Fruit fly (Drosophila melanogaster) whole organism, embryonic: ENCODE data around the gene CG11898.

ENCODE experiments used
- CG10209 ChIP-seq: fragments of 200-800 bp; sonication (Bioruptor generic); optimal IDR thresholded peaks from 3 replicates; lab custom pipeline; 2017; ENCODE audit warnings: missing biosample characterization, mild to moderate bottlenecking, missing genetic modification characterization, missing genetic modification reagents
- CG10654 ChIP-seq: fragments of 200-800 bp; sonication (Bioruptor generic); optimal IDR thresholded peaks from 2 replicates; lab custom pipeline; 2016; ENCODE audit warnings: missing biosample characterization, missing genetic modification characterization
- CG11093 ChIP-seq: fragments of 200-800 bp; sonication (Bioruptor generic); IDR thresholded peaks from 3 replicates; pipeline ENCODE4 v1.3.6; 2022; ENCODE audit warnings: missing biosample characterization, missing genetic modification characterization
- CG11504 ChIP-seq: fragments of 200-800 bp; sonication (Bioruptor generic); optimal IDR thresholded peaks from 3 replicates; lab custom pipeline; 2019; ENCODE audit warnings: missing biosample characterization, mild to moderate bottlenecking, missing genetic modification characterization, moderate library complexity
- CG11723 ChIP-seq: fragments of 200-800 bp; sonication (Bioruptor generic); optimal IDR thresholded peaks from 2 replicates; lab custom pipeline; 2017; ENCODE audit warnings: missing biosample characterization, mild to moderate bottlenecking, missing genetic modification characterization
- CG13624 ChIP-seq: fragments of 200-800 bp; sonication (Bioruptor generic); optimal IDR thresholded peaks from 2 replicates; lab custom pipeline; 2016; ENCODE audit warnings: missing biosample characterization, missing genetic modification characterization
- CG14014 ChIP-seq: fragments of 200-800 bp; sonication (Bioruptor generic); IDR thresholded peaks from 2 replicates; pipeline ENCODE4 v1.3.6; 2022; ENCODE audit warnings: missing biosample characterization, missing genetic modification characterization
- CG14710 ChIP-seq: fragments of 200-800 bp; sonication (Bioruptor generic); optimal IDR thresholded peaks from 3 replicates; lab custom pipeline; 2019; ENCODE audit warnings: missing biosample characterization, mild to moderate bottlenecking, missing genetic modification characterization, moderate library complexity
- CG16863 ChIP-seq: fragments of 200-800 bp; sonication (Bioruptor generic); optimal IDR thresholded peaks from 3 replicates; lab custom pipeline; 2016; ENCODE audit warnings: missing biosample characterization, missing genetic modification characterization
- CG17328 ChIP-seq: fragments of 200-800 bp; sonication (Bioruptor generic); IDR thresholded peaks from 2 replicates; pipeline ENCODE4 v1.3.6; 2022; ENCODE audit warnings: missing biosample characterization, missing genetic modification characterization
- CG18476 ChIP-seq: fragments of 200-800 bp; sonication (Bioruptor generic); optimal IDR thresholded peaks from 2 replicates; lab custom pipeline; 2016; ENCODE audit warnings: missing biosample characterization, mild to moderate bottlenecking, missing genetic modification characterization
- CG2712 ChIP-seq: fragments of 200-800 bp; optimal IDR thresholded peaks from 3 replicates; lab custom pipeline; 2019; ENCODE audit warnings: missing biosample characterization, mild to moderate bottlenecking, missing genetic modification characterization, moderate library complexity
- CG3065 ChIP-seq: fragments of 200-800 bp; sonication (Bioruptor generic); optimal IDR thresholded peaks from 2 replicates; lab custom pipeline; 2016; ENCODE audit warnings: missing biosample characterization, missing genetic modification characterization
- CG31224 ChIP-seq: fragments of 200-800 bp; sonication (Bioruptor generic); IDR thresholded peaks from 2 replicates; pipeline ENCODE4 v1.3.6; 2022; ENCODE audit warnings: missing biosample characterization, missing genetic modification characterization
- CG31388 ChIP-seq: fragments of 200-800 bp; sonication (Bioruptor generic); optimal IDR thresholded peaks from 2 replicates; lab custom pipeline; 2016; ENCODE audit warnings: missing biosample characterization, missing genetic modification characterization
- CG6689 ChIP-seq: fragments of 200-800 bp; sonication (Bioruptor generic); IDR thresholded peaks from 2 replicates; pipeline ENCODE4 v1.3.6; 2022; ENCODE audit warnings: missing biosample characterization, missing genetic modification characterization
- CG7372 ChIP-seq: fragments of 200-800 bp; sonication (Bioruptor generic); IDR thresholded peaks from 2 replicates; pipeline ENCODE4 v1.3.6; 2022; ENCODE audit warnings: missing biosample characterization, missing genetic modification characterization
- CG7556 ChIP-seq: fragments of 200-800 bp; sonication (Bioruptor generic); optimal IDR thresholded peaks from 2 replicates; lab custom pipeline; 2017; ENCODE audit warnings: missing biosample characterization, mild to moderate bottlenecking, missing genetic modification characterization
- CG8290 ChIP-seq, 3 experiments: fragments of 200-800 bp; sonication (Bioruptor generic); optimal IDR thresholded peaks; 2 replicates each; lab custom pipeline; 2016 to 2019; ENCODE audit warnings: missing biosample characterization in 3 of 3, missing genetic modification characterization in 3 of 3, mild to moderate bottlenecking in 2 of 3, moderate library complexity in 1 of 3
- CG9876 ChIP-seq: fragments of 200-800 bp; sonication (Bioruptor generic); optimal IDR thresholded peaks from 2 replicates; lab custom pipeline; 2016; ENCODE audit warnings: missing biosample characterization, missing genetic modification characterization
- CHES-1-like ChIP-seq: fragments of 200-800 bp; sonication (Bioruptor generic); optimal IDR thresholded peaks from 2 replicates; lab custom pipeline; 2016; ENCODE audit warnings: missing biosample characterization, missing genetic modification characterization
- CTCF ChIP-seq: fragments of 200-800 bp; sonication (Bioruptor generic); optimal IDR thresholded peaks from 2 replicates; lab custom pipeline; 2017; ENCODE audit warnings: missing biosample characterization, mild to moderate bottlenecking, missing genetic modification characterization, moderate library complexity
- H2.0 ChIP-seq: fragments of 200-800 bp; sonication (Bioruptor generic); IDR thresholded peaks from 2 replicates; pipeline ENCODE4 v1.3.6; 2022; ENCODE audit warnings: missing biosample characterization, missing genetic modification characterization
- HLH3B ChIP-seq: fragments of 200-800 bp; sonication (Bioruptor generic); IDR thresholded peaks from 2 replicates; pipeline ENCODE4 v1.3.6; 2022; ENCODE audit warnings: missing biosample characterization, missing genetic modification characterization
- Lpt ChIP-seq: fragments of >200 bp; optimal IDR thresholded peaks from 2 replicates; lab custom pipeline; 2018; ENCODE audit warnings: missing biosample characterization, missing genetic modification characterization
- Mad ChIP-seq: fragments of 200-800 bp; sonication (Bioruptor generic); optimal IDR thresholded peaks from 2 replicates; lab custom pipeline; 2016; ENCODE audit warnings: missing biosample characterization, missing genetic modification characterization
- PHDP ChIP-seq: fragments of 200-800 bp; sonication (Bioruptor generic); optimal IDR thresholded peaks from 3 replicates; lab custom pipeline; 2018; ENCODE audit warnings: missing biosample characterization, mild to moderate bottlenecking, missing genetic modification characterization, moderate library complexity
- Ssrp ChIP-seq: fragments of 200-800 bp; sonication (Bioruptor generic); optimal IDR thresholded peaks from 2 replicates; lab custom pipeline; 2018; ENCODE audit warnings: missing biosample characterization, mild to moderate bottlenecking, missing genetic modification characterization, moderate library complexity
- TFAM ChIP-seq: fragments of 200-800 bp; sonication (Bioruptor generic); optimal IDR thresholded peaks from 2 replicates; lab custom pipeline; 2017; ENCODE audit warnings: missing biosample characterization, missing genetic modification characterization, inconsistent platforms
- al ChIP-seq: fragments of 200-800 bp; sonication (Bioruptor generic); IDR thresholded peaks from 2 replicates; pipeline ENCODE4 v1.3.6; 2022; ENCODE audit warnings: missing biosample characterization, missing genetic modification characterization
- bowl ChIP-seq: fragments of 200-800 bp; sonication (Bioruptor generic); IDR thresholded peaks from 2 replicates; pipeline ENCODE4 v1.3.6; 2022; ENCODE audit warnings: missing biosample characterization, missing genetic modification characterization
- caup ChIP-seq: fragments of 200-800 bp; sonication (Bioruptor generic); optimal IDR thresholded peaks from 3 replicates; lab custom pipeline; 2017; ENCODE audit warnings: missing biosample characterization, mild to moderate bottlenecking, missing genetic modification characterization, moderate library complexity; ENCODE audit not compliant: severe bottlenecking
- chinmo ChIP-seq: fragments of 200-800 bp; sonication (Bioruptor generic); IDR thresholded peaks from 4 replicates; pipeline ENCODE4 v1.3.6; 2022; ENCODE audit warnings: missing biosample characterization, missing genetic modification characterization; ENCODE audit not compliant: partially characterized antibody
- dmrt99B ChIP-seq: fragments of 200-800 bp; sonication (Bioruptor generic); optimal IDR thresholded peaks from 2 replicates; lab custom pipeline; 2018; ENCODE audit warnings: missing biosample characterization, mild to moderate bottlenecking, missing genetic modification characterization, moderate library complexity
- gem ChIP-seq: fragments of 200-800 bp; sonication (Bioruptor generic); optimal IDR thresholded peaks from 2 replicates; lab custom pipeline; 2019; ENCODE audit warnings: missing biosample characterization, mild to moderate bottlenecking, missing genetic modification characterization, moderate library complexity
- kah ChIP-seq: fragments of 200-800 bp; sonication (Bioruptor generic); optimal IDR thresholded peaks from 2 replicates; lab custom pipeline; 2018; ENCODE audit warnings: missing biosample characterization, mild to moderate bottlenecking, missing genetic modification characterization
- oc ChIP-seq: fragments of 200-800 bp; sonication (Bioruptor generic); optimal IDR thresholded peaks from 2 replicates; lab custom pipeline; 2018; ENCODE audit warnings: missing biosample characterization, mild to moderate bottlenecking, missing genetic modification characterization, moderate library complexity
- p53 ChIP-seq: fragments of 200-800 bp; sonication (Bioruptor generic); optimal IDR thresholded peaks from 2 replicates; lab custom pipeline; 2016; ENCODE audit warnings: missing biosample characterization, missing genetic modification characterization
- phol ChIP-seq: fragments of 200-800 bp; sonication (Bioruptor generic); optimal IDR thresholded peaks from 3 replicates; lab custom pipeline; 2018; ENCODE audit warnings: missing biosample characterization, mild to moderate bottlenecking, missing genetic modification characterization, moderate library complexity
- pnt ChIP-seq: fragments of 200-800 bp; sonication (Bioruptor generic); optimal IDR thresholded peaks from 3 replicates; lab custom pipeline; 2016; ENCODE audit warnings: missing biosample characterization, missing genetic modification characterization
- pros ChIP-seq: fragments of 200-800 bp; sonication (Bioruptor generic); optimal IDR thresholded peaks from 3 replicates; lab custom pipeline; 2019; ENCODE audit warnings: missing biosample characterization, mild to moderate bottlenecking, missing genetic modification characterization, moderate library complexity
- ro ChIP-seq: fragments of 200-800 bp; sonication (Bioruptor generic); IDR thresholded peaks from 2 replicates; pipeline ENCODE4 v1.3.6; 2022; ENCODE audit warnings: missing biosample characterization, missing genetic modification characterization
- sc ChIP-seq, 3 experiments: fragments of >200 bp in 2 of 3; fragments of 200-800 bp in 1 of 3; sonication (Bioruptor generic) in 1 of 3; optimal IDR thresholded peaks; 2 replicates in 2 of 3; 3 replicates in 1 of 3; lab custom pipeline; 2017; ENCODE audit warnings: mild to moderate bottlenecking in 1 of 3, missing biosample characterization in 1 of 3, missing genetic modification characterization in 1 of 3, missing genetic modification reagents in 1 of 3
- seq ChIP-seq: fragments of 200-800 bp; sonication (Bioruptor generic); IDR thresholded peaks from 2 replicates; pipeline ENCODE4 v1.3.6; 2022; ENCODE audit warnings: missing biosample characterization, missing genetic modification characterization
- sim ChIP-seq: fragments of 200-800 bp; sonication (Bioruptor generic); IDR thresholded peaks from 2 replicates; pipeline ENCODE4 v1.3.6; 2022; ENCODE audit warnings: missing biosample characterization, missing genetic modification characterization
- so ChIP-seq: fragments of 200-800 bp; sonication (Bioruptor generic); IDR thresholded peaks from 3 replicates; pipeline ENCODE4 v1.3.6; 2022; ENCODE audit warnings: missing biosample characterization, missing genetic modification characterization
- sob ChIP-seq: fragments of 200-800 bp; sonication (Bioruptor generic); IDR thresholded peaks from 2 replicates; pipeline ENCODE4 v1.3.6; 2022; ENCODE audit warnings: missing biosample characterization, missing genetic modification characterization
- vnd ChIP-seq: fragments of 200-800 bp; sonication (Bioruptor generic); IDR thresholded peaks from 3 replicates; pipeline ENCODE4 v1.3.6; 2022; ENCODE audit warnings: missing biosample characterization, missing genetic modification characterization; ENCODE audit not compliant: partially characterized antibody
- wek ChIP-seq: fragments of 200-800 bp; sonication (Bioruptor generic); optimal IDR thresholded peaks from 3 replicates; lab custom pipeline; 2018; ENCODE audit warnings: missing biosample characterization, mild to moderate bottlenecking, missing genetic modification characterization, moderate library complexity
- zen ChIP-seq: fragments of 200-800 bp; sonication (Bioruptor generic); optimal IDR thresholded peaks from 3 replicates; lab custom pipeline; 2018; ENCODE audit warnings: missing biosample characterization, mild to moderate bottlenecking, missing genetic modification characterization, moderate library complexity

CG11898 gene

DNA sequence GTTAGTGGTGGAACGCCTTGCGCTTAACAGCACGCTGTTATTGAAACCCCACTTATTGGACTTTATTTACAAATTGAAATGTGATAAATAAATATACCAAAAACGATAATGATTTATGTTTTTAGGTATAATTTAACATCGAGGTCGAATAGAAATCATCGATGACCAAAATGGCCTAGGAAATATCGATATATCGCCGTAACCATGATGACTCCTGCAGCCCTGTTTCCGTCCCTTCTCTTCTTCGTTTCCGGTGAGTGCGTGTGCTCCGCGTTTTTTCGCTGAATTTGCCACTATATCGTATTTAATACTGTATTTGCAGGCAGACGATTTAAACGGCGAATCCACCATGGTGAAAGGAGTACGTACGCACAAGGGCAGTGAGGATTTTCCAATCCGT, 54.5 kb downstream of the CG11898 start, which contains the start of gene eEF1gamma (continued):
- peak; percentile 91 for TF ChIP-seq HLH3B (GFP tag; lab: Robert Waterston, UW)
- peak; percentile 89 for TF ChIP-seq CG18476
- TF ChIP-seq CG2712: peak; percentile 91
- peak; percentile 96 for TF ChIP-seq so (GFP tag; lab: Robert Waterston, UW)
- TF ChIP-seq sc (optimal IDR thresholded peaks at IDR 0.05; lab: Kevin White, UChicago): no peak
- TF ChIP-seq sc (GFP tag; optimal IDR thresholded peaks at IDR 0.05; lab: Kevin White, UChicago): peak; percentile 92
- peak; percentile 93 for TF ChIP-seq p53 (GFP tag; lab: Kevin White, UChicago)
- peak; percentile 84 for TF ChIP-seq gem
- peak; percentile 99 for TF ChIP-seq caup (GFP tag; lab: Kevin White, UChicago)
- peak; percentile 97 for TF ChIP-seq CG17328 (GFP tag; lab: Robert Waterston, UW)
- peak; percentile 97 for TF ChIP-seq sob (GFP tag; lab: Robert Waterston, UW)
- no peak for TF ChIP-seq Lpt (GFP tag; lab: Kevin White, UChicago)
- TF ChIP-seq CG10209 (GFP tag; lab: Kevin White, UChicago): peak; percentile 96
- TF ChIP-seq CG11723: peak; percentile 95
- TF ChIP-seq CG3065: peak; percentile 92
- peak; percentile 90 for TF ChIP-seq oc (tag; lab: Kevin White, UChicago)
- peak; percentile 96 for TF ChIP-seq CG9876 (GFP tag; lab: Kevin White, UChicago)
- TF ChIP-seq CG7556: peak; percentile 81
- TF ChIP-seq sim (GFP tag; lab: Robert Waterston, UW): peak; percentile 90
- peak; percentile 81 for TF ChIP-seq Ssrp (tag; lab: Kevin White, UChicago)
- peak; percentile 97 for TF ChIP-seq CG13624 (GFP tag; lab: Kevin White, UChicago)
- TF ChIP-seq CG31388: peak; percentile 60
- TF ChIP-seq CG10654: peak; percentile 95
- TF ChIP-seq zen (tag; lab: Kevin White, UChicago): peak; percentile 86
- TF ChIP-seq al: peak; percentile 91
- peak; percentile 95 for TF ChIP-seq CHES-1-like
- peak; percentile 91; the same call in 2 of the 4 replicates for TF ChIP-seq chinmo
- peak; percentile 92 for TF ChIP-seq CG6689 (GFP tag; lab: Robert Waterston, UW)
- peak; percentile 91 for TF ChIP-seq kah (GFP tag; lab: Kevin White, UChicago)
- TF ChIP-seq PHDP (tag; lab: Kevin White, UChicago): peak; percentile 95
- peak; percentile 92 for TF ChIP-seq seq (GFP tag; lab: Robert Waterston, UW)
- peak; percentile 88 for TF ChIP-seq CG11504 (tag; lab: Kevin White, UChicago)
- peak; percentile 97 for TF ChIP-seq CG8290 (GFP tag; optimal IDR thresholded peaks at IDR 0.05; lab: Kevin White, UChicago)
- peak; percentile 97 for TF ChIP-seq CG8290 (tag; optimal IDR thresholded peaks at IDR 0.05; lab: Kevin White, UChicago)
- TF ChIP-seq vnd (GFP tag; lab: Robert Waterston, UW): peak; percentile 91
- TF ChIP-seq CG7372: peak; percentile 88
- TF ChIP-seq pros: peak; percentile 50
- TF ChIP-seq wek (GFP tag; lab: Kevin White, UChicago): peak; percentile 95
- TF ChIP-seq CG14014: peak; percentile 94
- TF ChIP-seq TFAM (GFP tag; lab: Kevin White, UChicago): peak; percentile 88
- peak; percentile 72 for TF ChIP-seq CTCF (GFP tag; lab: Kevin White, UChicago)
- TF ChIP-seq CG14710 (tag; lab: Kevin White, UChicago): peak; percentile 95
- TF ChIP-seq H2.0: peak; percentile 94
- TF ChIP-seq CG16863 (GFP tag; lab: Kevin White, UChicago): peak; percentile 93
- TF ChIP-seq CG11093 (GFP tag; lab: Robert Waterston, UW): peak; percentile 53; the same call in 1 of the 3 replicates
- TF ChIP-seq dmrt99B (tag; lab: Kevin White, UChicago): peak; percentile 89
- peak; percentile 83 for TF ChIP-seq ro
- peak; percentile 97 for TF ChIP-seq phol (tag; lab: Kevin White, UChicago)
- peak; percentile 88 for TF ChIP-seq bowl (GFP tag; lab: Robert Waterston, UW)
- TF ChIP-seq pnt (GFP tag; lab: Kevin White, UChicago): peak; percentile 60
- TF ChIP-seq Mad: peak; percentile 96
- TF ChIP-seq CG31224: peak; percentile 88
